Worm (Caenorhabditis elegans) whole organism, early embryonic: ENCODE measurements around the gene bed-2.

Experiments
- ama-1 ChIP-seq: fragments of 150-350 bp; optimal IDR thresholded peaks from 2 replicates; lab custom pipeline; 2014
- ceh-36 ChIP-seq: sonication (generic microtip); optimal IDR thresholded peaks from 2 replicates; lab custom pipeline; 2016; ENCODE audit warnings: missing genetic modification characterization, inconsistent platforms, missing compliant biosample characterization
- hnd-1 ChIP-seq: sonication (generic microtip); optimal IDR thresholded peaks from 2 replicates; lab custom pipeline; 2016; ENCODE audit warnings: missing genetic modification characterization, missing compliant biosample characterization
- sea-1 ChIP-seq: fragments of 200-800 bp; sonication (Bioruptor generic); conservative IDR thresholded peaks from 2 replicates; pipeline ENCODE4 v1.3.6; 2022; ENCODE audit warnings: missing genetic modification characterization, missing compliant biosample characterization
- tbx-37 ChIP-seq: fragments of 200-800 bp; sonication (Bioruptor generic); conservative IDR thresholded peaks from 2 replicates; pipeline ENCODE4 v1.3.6; 2022; ENCODE audit warnings: missing genetic modification reagents, missing genetic modification characterization, missing compliant biosample characterization
- tra-4 ChIP-seq: sonication (generic microtip); optimal IDR thresholded peaks from 2 replicates; lab custom pipeline; 2017; ENCODE audit warnings: missing genetic modification characterization, missing compliant biosample characterization

- no peak for TF ChIP-seq ceh-36 (tag; lab: Kevin White, UChicago)
- TF ChIP-seq ama-1 (lab: Kevin White, UChicago), result no peak
- TF ChIP-seq tbx-37 (GFP tag; lab: Robert Waterston, UW), result no peak
- no peak for TF ChIP-seq tra-4 (tag; lab: Kevin White, UChicago)
- no peak for TF ChIP-seq sea-1 (GFP tag; lab: Robert Waterston, UW)
- TF ChIP-seq hnd-1 (tag; lab: Kevin White, UChicago), result no peak
Measured at ce11 chrIII:11456577-11456976, 14.0 kb downstream of the bed-2 start, which contains the start of gene plr-1.
